Worm (Caenorhabditis elegans) whole organism, mixed stage, embryonic: ENCODE results near the gene pitr-2.

Experiments used
- M03D4.4 ChIP-seq: sonication (generic microtip); optimal IDR thresholded peaks from 2 replicates; lab custom pipeline; 2017; ENCODE audit warnings: mild to moderate bottlenecking, missing genetic modification characterization, missing compliant biosample characterization
- bed-3 ChIP-seq: fragments of 200-800 bp; sonication (Bioruptor generic); optimal IDR thresholded peaks from 3 replicates; lab custom pipeline; 2018; ENCODE audit warnings: mild to moderate bottlenecking, missing genetic modification characterization, moderate library complexity, missing compliant biosample characterization
- blmp-1 ChIP-seq: fragments of 150-350 bp; optimal IDR thresholded peaks from 2 replicates; lab custom pipeline; 2014; ENCODE audit warnings: missing biosample characterization, missing genetic modification characterization
- ceh-39 ChIP-seq: fragments of 150-350 bp; optimal IDR thresholded peaks from 2 replicates; lab custom pipeline; 2014; ENCODE audit warnings: missing biosample characterization, missing genetic modification characterization
- ceh-43 ChIP-seq: fragments of 200-800 bp; sonication (Bioruptor generic); optimal IDR thresholded peaks from 2 replicates; lab custom pipeline; 2018; ENCODE audit warnings: mild to moderate bottlenecking, missing genetic modification characterization, moderate library complexity, missing compliant biosample characterization
- ceh-83 ChIP-seq: fragments of 200-800 bp; sonication (Bioruptor generic); optimal IDR thresholded peaks from 2 replicates; lab custom pipeline; 2018; ENCODE audit warnings: mild to moderate bottlenecking, missing genetic modification characterization, missing compliant biosample characterization
- ces-1 ChIP-seq: fragments of 150-350 bp; optimal IDR thresholded peaks from 2 replicates; lab custom pipeline; 2014; ENCODE audit warnings: missing biosample characterization, missing genetic modification reagents, missing genetic modification characterization
- cnd-1 ChIP-seq: fragments of 200-800 bp; sonication (Bioruptor generic); optimal IDR thresholded peaks from 2 replicates; lab custom pipeline; 2018; ENCODE audit warnings: mild to moderate bottlenecking, missing genetic modification characterization, missing compliant biosample characterization
- drap-1 ChIP-seq: fragments of 200-800 bp; sonication (Bioruptor generic); optimal IDR thresholded peaks from 3 replicates; lab custom pipeline; 2018; ENCODE audit warnings: mild to moderate bottlenecking, missing genetic modification characterization, missing compliant biosample characterization
- elt-3 ChIP-seq: fragments of 150-350 bp; optimal IDR thresholded peaks from 2 replicates; lab custom pipeline; 2014; ENCODE audit warnings: missing biosample characterization, missing genetic modification characterization
- flh-1 ChIP-seq: fragments of 200-800 bp; sonication (Bioruptor generic); optimal IDR thresholded peaks from 2 replicates; lab custom pipeline; 2018; ENCODE audit warnings: mild to moderate bottlenecking, missing genetic modification characterization, moderate library complexity, missing compliant biosample characterization
- ham-2 ChIP-seq: fragments of 200-800 bp; sonication (Bioruptor generic); optimal IDR thresholded peaks from 2 replicates; lab custom pipeline; 2018; ENCODE audit warnings: mild to moderate bottlenecking, missing genetic modification characterization, missing compliant biosample characterization
- hlh-1 ChIP-seq: fragments of 150-350 bp; optimal IDR thresholded peaks from 2 replicates; lab custom pipeline; 2014; ENCODE audit warnings: missing biosample characterization, missing genetic modification reagents, missing genetic modification characterization
- lin-13 ChIP-seq: fragments of 150-350 bp; optimal IDR thresholded peaks from 2 replicates; lab custom pipeline; 2014; ENCODE audit warnings: missing biosample characterization, missing genetic modification characterization
- lin-32 ChIP-seq: fragments of 200-800 bp; sonication (Bioruptor generic); optimal IDR thresholded peaks from 2 replicates; lab custom pipeline; 2018; ENCODE audit warnings: mild to moderate bottlenecking, missing genetic modification characterization, missing compliant biosample characterization
- lsy-2 ChIP-seq: fragments of 150-350 bp; optimal IDR thresholded peaks from 2 replicates; lab custom pipeline; 2014; ENCODE audit warnings: missing biosample characterization, missing genetic modification characterization
- mab-5 ChIP-seq: fragments of 150-350 bp; optimal IDR thresholded peaks from 2 replicates; lab custom pipeline; 2014; ENCODE audit warnings: missing biosample characterization, missing genetic modification characterization
- mep-1 ChIP-seq: fragments of 150-350 bp; optimal IDR thresholded peaks from 2 replicates; lab custom pipeline; 2017; ENCODE audit warnings: missing biosample characterization, missing genetic modification reagents, missing genetic modification characterization, inconsistent platforms
- mls-2 ChIP-seq: sonication (generic microtip); optimal IDR thresholded peaks from 2 replicates; lab custom pipeline; 2016; ENCODE audit warnings: mild to moderate bottlenecking, missing genetic modification characterization, moderate library complexity, missing compliant biosample characterization
- nhr-12 ChIP-seq: fragments of 150-350 bp; optimal IDR thresholded peaks from 2 replicates; lab custom pipeline; 2014; ENCODE audit warnings: missing biosample characterization, missing genetic modification characterization
- nhr-2 ChIP-seq: fragments of 150-350 bp; optimal IDR thresholded peaks from 2 replicates; lab custom pipeline; 2014; ENCODE audit warnings: missing biosample characterization, missing genetic modification characterization
- nhr-237 ChIP-seq: fragments of 150-350 bp; optimal IDR thresholded peaks from 2 replicates; lab custom pipeline; 2014; ENCODE audit warnings: missing biosample characterization, missing genetic modification characterization
- nhr-28 ChIP-seq: fragments of 150-350 bp; optimal IDR thresholded peaks from 2 replicates; lab custom pipeline; 2014; ENCODE audit warnings: missing biosample characterization, missing genetic modification characterization
- nhr-76 ChIP-seq: sonication (generic microtip); optimal IDR thresholded peaks from 2 replicates; lab custom pipeline; 2017; ENCODE audit warnings: missing biosample characterization, missing genetic modification characterization
- pha-4 ChIP-seq: fragments of 150-350 bp; optimal IDR thresholded peaks from 2 replicates; lab custom pipeline; 2018; ENCODE audit warnings: missing biosample characterization, missing genetic modification reagents, missing genetic modification characterization
- sem-2 ChIP-seq: fragments of 200-800 bp; sonication (Bioruptor generic); optimal IDR thresholded peaks from 2 replicates; lab custom pipeline; 2018; ENCODE audit warnings: mild to moderate bottlenecking, missing genetic modification characterization, missing compliant biosample characterization
- snpc-4 ChIP-seq: fragments of 150-350 bp; optimal IDR thresholded peaks from 2 replicates; lab custom pipeline; 2014; ENCODE audit warnings: missing biosample characterization, missing genetic modification characterization
- sptf-1 ChIP-seq: sonication (generic microtip); optimal IDR thresholded peaks from 2 replicates; lab custom pipeline; 2017; ENCODE audit warnings: mild to moderate bottlenecking, missing genetic modification characterization, moderate library complexity, missing compliant biosample characterization
- tbx-8 ChIP-seq: fragments of 200-800 bp; sonication (Bioruptor generic); optimal IDR thresholded peaks from 2 replicates; lab custom pipeline; 2018; ENCODE audit warnings: mild to moderate bottlenecking, missing genetic modification characterization, moderate library complexity, missing compliant biosample characterization
- unc-120 ChIP-seq: sonication (generic microtip); optimal IDR thresholded peaks from 2 replicates; lab custom pipeline; 2017; ENCODE audit warnings: missing genetic modification characterization, missing compliant biosample characterization; ENCODE audit not compliant: poor library complexity, severe bottlenecking
- unc-39 ChIP-seq: fragments of 150-350 bp; optimal IDR thresholded peaks from 2 replicates; lab custom pipeline; 2014; ENCODE audit warnings: missing biosample characterization, missing genetic modification characterization
- unc-62 ChIP-seq: fragments of 150-350 bp; optimal IDR thresholded peaks from 2 replicates; lab custom pipeline; 2014; ENCODE audit warnings: missing biosample characterization, missing genetic modification reagents, missing genetic modification characterization
- zip-8 ChIP-seq: fragments of 150-350 bp; optimal IDR thresholded peaks from 2 replicates; lab custom pipeline; 2014; ENCODE audit warnings: missing biosample characterization, missing genetic modification characterization
- ztf-11 ChIP-seq: fragments of 150-350 bp; optimal IDR thresholded peaks from 2 replicates; lab custom pipeline; 2014; ENCODE audit warnings: missing biosample characterization, missing genetic modification characterization

Gene pitr-2

DNA sequence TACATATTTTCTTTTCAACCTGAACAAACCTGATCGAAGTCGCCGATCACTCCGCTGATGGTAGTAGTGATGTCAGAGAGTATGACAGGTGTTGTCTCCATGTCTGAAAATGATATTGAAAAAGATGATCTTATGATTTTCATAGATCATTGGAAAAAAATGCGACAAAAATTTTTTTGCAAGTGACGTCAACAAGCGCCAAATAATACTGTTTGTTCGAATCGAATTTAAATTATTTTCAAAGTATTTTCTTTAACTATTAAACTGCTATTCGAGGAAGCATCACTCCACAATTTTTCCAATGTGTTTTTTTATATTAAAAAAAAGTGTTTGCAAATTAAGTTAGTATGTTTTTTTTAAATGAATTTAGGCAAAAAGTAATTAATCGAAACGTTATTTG lies at the start of gene pitr-2:
pitr-2 (minus strand) TSS at position 101 of the 400 bp plus-strand sequence.
- no peak for TF ChIP-seq nhr-237 (tag; lab: Kevin White, UChicago)
- TF ChIP-seq tbx-8 (GFP tag; lab: Kevin White, UChicago), result no peak
- TF ChIP-seq unc-120 (tag; lab: Kevin White, UChicago), result no peak
- TF ChIP-seq nhr-2, result no peak
- no peak for TF ChIP-seq sem-2 (GFP tag; lab: Kevin White, UChicago)
- no peak for TF ChIP-seq snpc-4 (tag; lab: Kevin White, UChicago)
- TF ChIP-seq ztf-11 (tag; lab: Kevin White, UChicago), result no peak
- TF ChIP-seq lsy-2 (tag; lab: Kevin White, UChicago), result no peak
- no peak for TF ChIP-seq hlh-1 (tag; lab: Kevin White, UChicago)
- TF ChIP-seq ceh-83 (GFP tag; lab: Kevin White, UChicago), result no peak
- TF ChIP-seq bed-3 (GFP tag; lab: Kevin White, UChicago), result no peak
- TF ChIP-seq nhr-12 (tag; lab: Kevin White, UChicago), result no peak
- TF ChIP-seq nhr-28 (tag; lab: Kevin White, UChicago), result no peak
- TF ChIP-seq cnd-1, result no peak
- TF ChIP-seq ceh-39, result no peak
- no peak for TF ChIP-seq pha-4 (tag; lab: Kevin White, UChicago)

ce11 chrV:9186028-9186427 lies 48.5 kb upstream of the pitr-2 start:
- TF ChIP-seq blmp-1 (tag; lab: Kevin White, UChicago) (no peak), snpc-4 (tag; lab: Kevin White, UChicago) (no peak), hlh-1 (tag; lab: Kevin White, UChicago) (no peak), nhr-76 (no peak), mep-1 (tag; lab: Kevin White, UChicago) (no peak), bed-3 (GFP tag; lab: Kevin White, UChicago) (no peak), ceh-39 (no peak), unc-39 (tag; lab: Kevin White, UChicago) (no peak), nhr-2 (no peak), ztf-11 (tag; lab: Kevin White, UChicago) (no peak), lin-32 (GFP tag; lab: Kevin White, UChicago) (no peak), ceh-83 (GFP tag; lab: Kevin White, UChicago) (no peak), sem-2 (GFP tag; lab: Kevin White, UChicago) (no peak), unc-62 (no peak), flh-1 (GFP tag; lab: Kevin White, UChicago) (no peak)
- TF ChIP-seq, all 35 proteins: peak for 0

DNA sequence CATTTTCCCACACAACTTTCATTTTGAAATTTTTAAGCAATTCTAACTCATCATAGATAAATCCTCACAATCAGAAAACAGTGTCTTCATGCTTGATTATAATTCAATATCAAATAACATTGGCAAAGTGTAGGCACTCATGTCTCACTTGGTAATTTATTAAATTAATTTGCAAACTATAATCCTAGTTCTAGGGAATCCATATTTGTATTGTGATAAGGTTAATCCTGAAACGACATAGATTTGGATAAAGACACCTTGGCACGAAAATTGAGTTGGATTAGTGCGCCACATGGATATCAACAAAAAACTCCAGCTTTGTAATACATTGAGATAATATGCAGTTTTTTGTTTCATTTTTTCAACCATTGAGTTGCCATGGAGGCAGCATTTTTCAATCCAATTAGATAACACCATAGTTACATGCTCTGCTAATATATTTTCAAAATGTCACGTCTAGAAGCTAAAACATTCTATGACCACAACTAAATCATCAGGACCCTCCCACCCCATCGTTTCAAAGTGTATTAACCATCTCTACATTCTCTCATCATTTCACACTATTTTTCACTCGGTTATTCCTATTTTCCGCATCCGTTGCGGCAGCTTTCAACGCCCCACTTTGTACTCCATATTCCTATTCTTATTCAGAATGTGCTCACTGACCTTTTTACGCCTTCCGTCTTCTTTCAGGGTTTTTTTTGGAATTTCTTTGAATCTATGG lies 46.4 kb upstream of the pitr-2 start:
- TF ChIP-seq ces-1 (GFP tag; lab: Kevin White, UChicago), result peak; percentile 78
- no peak for TF ChIP-seq ceh-43 (GFP tag; lab: Kevin White, UChicago)

DNA sequence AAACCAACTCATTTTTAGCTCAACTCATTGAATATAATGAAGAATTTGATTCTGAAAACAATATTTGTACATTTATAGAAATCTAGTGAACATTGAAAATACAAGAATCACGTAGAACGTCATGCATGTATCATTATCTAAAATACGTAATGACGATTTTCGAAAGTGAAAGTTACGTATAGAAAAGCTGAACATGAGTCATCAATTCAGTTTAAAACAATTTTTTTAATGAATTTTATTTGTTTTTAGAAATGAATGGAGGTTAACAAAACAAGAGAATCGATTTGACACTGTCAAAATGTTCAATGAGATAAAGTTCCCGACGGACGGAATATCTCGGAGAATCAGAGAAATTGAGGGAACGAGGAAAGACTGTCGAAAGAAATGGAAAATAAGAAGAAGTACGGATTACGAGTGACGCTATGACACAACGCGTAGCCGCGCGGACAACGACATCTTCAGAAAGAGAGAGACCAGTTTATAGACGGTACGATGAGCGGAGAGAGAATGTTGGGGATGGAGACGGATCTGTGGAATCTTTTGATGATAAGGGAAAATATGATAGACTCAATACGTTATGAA lies 44.2 kb upstream of the pitr-2 start, which contains the start of gene ptr-1:
ptr-1 (minus strand) TSS at position 51 of the 582 bp plus-strand sequence.
- TF ChIP-seq mls-2, result no peak
- peak; percentile 13 for TF ChIP-seq ham-2 (GFP tag; lab: Kevin White, UChicago)
- TF ChIP-seq blmp-1 (tag; lab: Kevin White, UChicago), result peak; percentile 32

- TF ChIP-seq nhr-237 (tag; lab: Kevin White, UChicago) (peak; percentile 86), mls-2 (peak; percentile 32), lin-13 (tag; lab: Kevin White, UChicago) (peak; percentile 78), ztf-11 (tag; lab: Kevin White, UChicago) (no peak), mab-5 (no peak), cnd-1 (no peak), nhr-76 (no peak), unc-120 (tag; lab: Kevin White, UChicago) (no peak), hlh-1 (tag; lab: Kevin White, UChicago) (no peak), nhr-12 (tag; lab: Kevin White, UChicago) (no peak), elt-3 (tag; lab: Kevin White, UChicago) (no peak), pha-4 (tag; lab: Kevin White, UChicago) (peak; percentile 84), snpc-4 (tag; lab: Kevin White, UChicago) (no peak), flh-1 (GFP tag; lab: Kevin White, UChicago) (no peak), nhr-2 (peak; percentile 15), M03D4.4 (tag; lab: Kevin White, UChicago) (peak; percentile 60), unc-39 (tag; lab: Kevin White, UChicago) (no peak), zip-8 (tag; lab: Kevin White, UChicago) (peak; percentile 62), nhr-28 (tag; lab: Kevin White, UChicago) (no peak), tbx-8 (GFP tag; lab: Kevin White, UChicago) (no peak), unc-62 (peak; percentile 38), lin-32 (GFP tag; lab: Kevin White, UChicago) (peak; percentile 42), drap-1 (GFP tag; lab: Kevin White, UChicago) (peak; percentile 34), ceh-43 (GFP tag; lab: Kevin White, UChicago) (peak; percentile 56), ham-2 (GFP tag; lab: Kevin White, UChicago) (no peak), sptf-1 (tag; lab: Kevin White, UChicago) (no peak), ces-1 (GFP tag; lab: Kevin White, UChicago) (no peak), mep-1 (tag; lab: Kevin White, UChicago) (peak; percentile 93)
These were observed 37.8 kb upstream of the pitr-2 start, which contains the start of gene spas-1 for ce11 chrV:9175218-9175837. spas-1 (plus strand) TSS chrV:9175789.
